Fruit fly (Drosophila melanogaster) whole organism, embryonic: ENCODE data around the gene Pgant2.

Experiments used
- CG11085 ChIP-seq: fragments of 200-800 bp; sonication (Bioruptor generic); IDR thresholded peaks from 2 replicates; pipeline ENCODE4 v1.3.6; 2022; ENCODE audit warnings: missing biosample characterization, missing genetic modification characterization
- CG11456 ChIP-seq: fragments of 200-800 bp; sonication (Bioruptor generic); IDR thresholded peaks from 3 replicates; pipeline ENCODE4 v1.3.6; 2022; ENCODE audit warnings: missing biosample characterization, missing genetic modification characterization
- CG12659 ChIP-seq: fragments of 200-800 bp; sonication (Bioruptor generic); optimal IDR thresholded peaks from 3 replicates; lab custom pipeline; 2017; ENCODE audit warnings: mild to moderate bottlenecking, missing biosample characterization, missing genetic modification reagents, missing genetic modification characterization
- CG1529 ChIP-seq: fragments of 200-800 bp; sonication (Bioruptor generic); optimal IDR thresholded peaks from 3 replicates; lab custom pipeline; 2018; ENCODE audit warnings: missing biosample characterization, missing genetic modification characterization
- CG16813 ChIP-seq: fragments of 200-800 bp; sonication (Bioruptor generic); IDR thresholded peaks from 3 replicates; pipeline ENCODE4 v1.3.6; 2022; ENCODE audit warnings: missing biosample characterization, missing genetic modification characterization; ENCODE audit not compliant: partially characterized antibody
- CG17328 ChIP-seq: fragments of 200-800 bp; sonication (Bioruptor generic); IDR thresholded peaks from 2 replicates; pipeline ENCODE4 v1.3.6; 2022; ENCODE audit warnings: missing biosample characterization, missing genetic modification characterization
- CG17385 ChIP-seq: fragments of 200-800 bp; sonication (Bioruptor generic); optimal IDR thresholded peaks from 3 replicates; lab custom pipeline; 2018; ENCODE audit warnings: missing biosample characterization, mild to moderate bottlenecking, missing genetic modification characterization
- CG17912 ChIP-seq: fragments of 200-800 bp; sonication (Bioruptor generic); optimal IDR thresholded peaks from 2 replicates; lab custom pipeline; 2018; ENCODE audit warnings: missing biosample characterization, mild to moderate bottlenecking, missing genetic modification characterization
- CG18599 ChIP-seq: fragments of 200-800 bp; sonication (Bioruptor generic); optimal IDR thresholded peaks from 3 replicates; lab custom pipeline; 2017; ENCODE audit warnings: missing biosample characterization, missing genetic modification characterization, mild to moderate bottlenecking, moderate library complexity, missing genetic modification reagents
- CG2120 ChIP-seq: fragments of 200-800 bp; sonication (Bioruptor generic); optimal IDR thresholded peaks from 3 replicates; lab custom pipeline; 2016; ENCODE audit warnings: missing biosample characterization, missing genetic modification characterization
- CG32772 ChIP-seq: fragments of 200-800 bp; sonication (Bioruptor generic); IDR thresholded peaks from 2 replicates; pipeline ENCODE4 v1.3.6; 2022; ENCODE audit warnings: missing biosample characterization, missing genetic modification characterization
- CG5953 ChIP-seq: fragments of 200-800 bp; sonication (Bioruptor generic); IDR thresholded peaks from 2 replicates; pipeline ENCODE4 v1.3.6; 2022; ENCODE audit warnings: missing biosample characterization, missing genetic modification characterization
- CG6791 ChIP-seq: fragments of 200-800 bp; sonication (Bioruptor generic); IDR thresholded peaks from 3 replicates; pipeline ENCODE4 v1.3.6; 2022; ENCODE audit warnings: missing biosample characterization, missing genetic modification characterization; ENCODE audit not compliant: partially characterized antibody
- CG8388 ChIP-seq: fragments of 200-800 bp; sonication (Bioruptor generic); optimal IDR thresholded peaks from 2 replicates; lab custom pipeline; 2019; ENCODE audit warnings: missing biosample characterization, mild to moderate bottlenecking, missing genetic modification characterization, moderate library complexity
- CrebB ChIP-seq: fragments of 200-800 bp; sonication (Bioruptor generic); optimal IDR thresholded peaks from 3 replicates; lab custom pipeline; 2018; ENCODE audit warnings: missing biosample characterization, mild to moderate bottlenecking, missing genetic modification characterization
- Doc3 ChIP-seq: fragments of 200-800 bp; sonication (Bioruptor generic); IDR thresholded peaks from 3 replicates; pipeline ENCODE4 v1.3.6; 2022; ENCODE audit warnings: missing biosample characterization, missing genetic modification characterization; ENCODE audit not compliant: partially characterized antibody
- H15 ChIP-seq: fragments of 200-800 bp; sonication (Bioruptor generic); IDR thresholded peaks from 3 replicates; pipeline ENCODE4 v1.3.6; 2022; ENCODE audit warnings: missing biosample characterization, missing genetic modification characterization
- Hr39 ChIP-seq: fragments of >200 bp; optimal IDR thresholded peaks from 2 replicates; lab custom pipeline; 2017
- Hr51 ChIP-seq, 2 experiments: fragments of 200-800 bp; sonication (Bioruptor generic); optimal IDR thresholded peaks; 2 replicates in 1 of 2; 3 replicates in 1 of 2; lab custom pipeline; 2016 to 2018; ENCODE audit warnings: missing biosample characterization in 2 of 2, missing genetic modification characterization in 2 of 2, mild to moderate bottlenecking in 1 of 2, moderate library complexity in 1 of 2
- MBD-R2 ChIP-seq: fragments of 200-800 bp; sonication (Bioruptor generic); IDR thresholded peaks from 2 replicates; pipeline ENCODE4 v1.3.6; 2022; ENCODE audit warnings: missing biosample characterization, missing genetic modification characterization
- Mrtf ChIP-seq: fragments of 200-800 bp; sonication (Bioruptor generic); IDR thresholded peaks from 3 replicates; pipeline ENCODE4 v1.3.6; 2022; ENCODE audit warnings: missing biosample characterization, missing genetic modification characterization
- Pdp1 ChIP-seq, 2 experiments: fragments of 200-800 bp; sonication (Bioruptor generic); optimal IDR thresholded peaks; 3 replicates each; lab custom pipeline; 2016; ENCODE audit warnings: missing biosample characterization in 2 of 2, missing genetic modification characterization in 2 of 2, mild to moderate bottlenecking in 1 of 2, moderate library complexity in 1 of 2
- Poxn ChIP-seq: fragments of 200-800 bp; sonication (Bioruptor generic); IDR thresholded peaks from 2 replicates; pipeline ENCODE4 v1.3.6; 2022; ENCODE audit warnings: missing biosample characterization, missing genetic modification characterization
- Six4 ChIP-seq: fragments of 200-800 bp; sonication (Bioruptor generic); optimal IDR thresholded peaks from 2 replicates; lab custom pipeline; 2016; ENCODE audit warnings: missing biosample characterization, missing genetic modification characterization
- Sox102F ChIP-seq: fragments of 200-800 bp; sonication (Bioruptor generic); optimal IDR thresholded peaks from 2 replicates; lab custom pipeline; 2018; ENCODE audit warnings: missing biosample characterization, mild to moderate bottlenecking, missing genetic modification characterization, moderate library complexity
- Taf1 ChIP-seq: fragments of 200-800 bp; sonication (Bioruptor generic); IDR thresholded peaks from 2 replicates; pipeline ENCODE4 v1.3.6; 2022; ENCODE audit warnings: missing biosample characterization, missing genetic modification characterization
- Usf ChIP-seq: fragments of 200-800 bp; sonication (Bioruptor generic); optimal IDR thresholded peaks from 2 replicates; lab custom pipeline; 2017; ENCODE audit warnings: missing genotype, missing biosample characterization, missing genetic modification characterization
- Xrp1 ChIP-seq: fragments of 200-800 bp; sonication (Bioruptor generic); IDR thresholded peaks from 2 replicates; pipeline ENCODE4 v1.3.6; 2022; ENCODE audit warnings: missing biosample characterization, missing genetic modification characterization
- ara ChIP-seq: fragments of 200-800 bp; sonication (Bioruptor generic); IDR thresholded peaks from 2 replicates; pipeline ENCODE4 v1.3.6; 2022; ENCODE audit warnings: missing biosample characterization, missing genetic modification characterization
- dpn ChIP-seq, 2 experiments: fragments of 200-800 bp; sonication (Bioruptor generic); optimal IDR thresholded peaks; 3 replicates each; lab custom pipeline; 2016; ENCODE audit warnings: missing biosample characterization in 2 of 2, missing genetic modification characterization in 2 of 2
- dysf ChIP-seq: fragments of 200-800 bp; sonication (Bioruptor generic); IDR thresholded peaks from 3 replicates; pipeline ENCODE4 v1.3.6; 2022; ENCODE audit warnings: missing biosample characterization, missing genetic modification characterization
- esg ChIP-seq: fragments of 200-800 bp; sonication (Bioruptor generic); conservative IDR thresholded peaks from 2 replicates; pipeline ENCODE4 v1.3.6; 2022; ENCODE audit warnings: missing biosample characterization, missing genetic modification characterization
- fd3F ChIP-seq: fragments of 200-800 bp; sonication (Bioruptor generic); optimal IDR thresholded peaks from 2 replicates; lab custom pipeline; 2018; ENCODE audit warnings: missing biosample characterization, mild to moderate bottlenecking, missing genetic modification characterization, moderate library complexity
- hb ChIP-seq: fragments of 200-800 bp; sonication (Bioruptor generic); IDR thresholded peaks from 3 replicates; pipeline ENCODE4 v1.3.6; 2022; ENCODE audit warnings: missing biosample characterization, missing genetic modification characterization; ENCODE audit not compliant: partially characterized antibody
- ind ChIP-seq: fragments of 200-800 bp; sonication (Bioruptor generic); optimal IDR thresholded peaks from 3 replicates; lab custom pipeline; 2016; ENCODE audit warnings: missing biosample characterization, missing genetic modification characterization
- lab ChIP-seq: fragments of 200-800 bp; sonication (Bioruptor generic); optimal IDR thresholded peaks from 3 replicates; lab custom pipeline; 2017; ENCODE audit warnings: missing biosample characterization, missing genetic modification characterization, mild to moderate bottlenecking, moderate library complexity, missing genetic modification reagents
- lov ChIP-seq, 2 experiments: fragments of 200-800 bp in 1 of 2; fragments of >200 bp in 1 of 2; sonication (Bioruptor generic) in 1 of 2; IDR thresholded peaks in 1 of 2; optimal IDR thresholded peaks in 1 of 2; 2 replicates in 1 of 2; 3 replicates in 1 of 2; pipeline versions ENCODE4 v1.3.6 to Lab custom; 2017 to 2022; ENCODE audit warnings: missing biosample characterization in 1 of 2, missing genetic modification characterization in 1 of 2
- luna ChIP-seq: fragments of 200-800 bp; sonication (Bioruptor generic); optimal IDR thresholded peaks from 2 replicates; lab custom pipeline; 2016; ENCODE audit warnings: missing biosample characterization, missing genetic modification characterization
- mirr ChIP-seq: fragments of 200-800 bp; sonication (Bioruptor generic); optimal IDR thresholded peaks from 3 replicates; lab custom pipeline; 2018; ENCODE audit warnings: missing biosample characterization, mild to moderate bottlenecking, missing genetic modification characterization
- nom ChIP-seq: fragments of 200-800 bp; sonication (Bioruptor generic); optimal IDR thresholded peaks from 2 replicates; lab custom pipeline; 2017; ENCODE audit warnings: missing biosample characterization, missing genetic modification characterization, mild to moderate bottlenecking, moderate library complexity, missing genetic modification reagents
- oc ChIP-seq: fragments of 200-800 bp; sonication (Bioruptor generic); optimal IDR thresholded peaks from 2 replicates; lab custom pipeline; 2018; ENCODE audit warnings: missing biosample characterization, mild to moderate bottlenecking, missing genetic modification characterization, moderate library complexity
- odd ChIP-seq: fragments of 200-800 bp; sonication (Bioruptor generic); optimal IDR thresholded peaks from 2 replicates; lab custom pipeline; 2017; ENCODE audit warnings: missing biosample characterization, mild to moderate bottlenecking, missing genetic modification characterization
- row ChIP-seq: fragments of 200-800 bp; sonication (Bioruptor generic); IDR thresholded peaks from 3 replicates; pipeline ENCODE4 v1.3.6; 2022; ENCODE audit warnings: missing biosample characterization, missing genetic modification characterization
- shn ChIP-seq: fragments of 200-800 bp; sonication (Bioruptor generic); optimal IDR thresholded peaks from 3 replicates; lab custom pipeline; 2016; ENCODE audit warnings: missing biosample characterization, missing genetic modification characterization
- sim ChIP-seq: fragments of 200-800 bp; sonication (Bioruptor generic); IDR thresholded peaks from 2 replicates; pipeline ENCODE4 v1.3.6; 2022; ENCODE audit warnings: missing biosample characterization, missing genetic modification characterization
- ssp ChIP-seq: fragments of 200-800 bp; sonication (Bioruptor generic); IDR thresholded peaks from 2 replicates; pipeline ENCODE4 v1.3.6; 2022; ENCODE audit warnings: missing biosample characterization, missing genetic modification characterization
- trem ChIP-seq: fragments of 200-800 bp; optimal IDR thresholded peaks from 3 replicates; lab custom pipeline; 2019; ENCODE audit warnings: missing biosample characterization, mild to moderate bottlenecking, missing genetic modification characterization, moderate library complexity
- tx ChIP-seq: fragments of 200-800 bp; sonication (Bioruptor generic); optimal IDR thresholded peaks from 2 replicates; lab custom pipeline; 2016; ENCODE audit warnings: missing biosample characterization, missing genetic modification characterization
- zen ChIP-seq: fragments of 200-800 bp; sonication (Bioruptor generic); optimal IDR thresholded peaks from 3 replicates; lab custom pipeline; 2018; ENCODE audit warnings: missing biosample characterization, mild to moderate bottlenecking, missing genetic modification characterization, moderate library complexity
- zen2 ChIP-seq: fragments of 200-800 bp; sonication (Bioruptor generic); IDR thresholded peaks from 3 replicates; pipeline ENCODE4 v1.3.6; 2022; ENCODE audit warnings: missing biosample characterization, missing genetic modification characterization; ENCODE audit not compliant: partially characterized antibody

The Pgant2 gene

dm6 chr2L:3376684-3377086 lies 49.8 kb downstream of the Pgant2 start, which contains the start of the genes CG9662 and Ptpa (continued):
- peak; percentile 57 for TF ChIP-seq fd3F (GFP tag; lab: Kevin White, UChicago)
- peak; percentile 84 for TF ChIP-seq CG11456 (GFP tag; lab: Robert Waterston, UW)
- TF ChIP-seq Sox102F (GFP tag; lab: Kevin White, UChicago): peak; percentile 78
- no peak for TF ChIP-seq CG5953 (GFP tag; lab: Robert Waterston, UW)
- TF ChIP-seq Hr39 (lab: Kevin White, UChicago): no peak
- TF ChIP-seq zen: peak; percentile 84
- peak; percentile 90 for TF ChIP-seq CG2120 (GFP tag; lab: Kevin White, UChicago)
- TF ChIP-seq Poxn (GFP tag; lab: Robert Waterston, UW): no peak
- TF ChIP-seq Hr51 (GFP tag; optimal IDR thresholded peaks at IDR 0.05; lab: Kevin White, UChicago): peak; percentile 66 to 80
- TF ChIP-seq Taf1: peak; percentile 70; the same call in 1 of the 2 replicates
- TF ChIP-seq dysf (GFP tag; lab: Robert Waterston, UW): peak; percentile 90
- TF ChIP-seq tx: peak; percentile 86
- no peak for TF ChIP-seq CG17912 (GFP tag; lab: Kevin White, UChicago)
- TF ChIP-seq ssp (GFP tag; lab: Robert Waterston, UW): peak; percentile 96
- TF ChIP-seq CG32772 (GFP tag; lab: Robert Waterston, UW): peak; percentile 76
- peak; percentile 77 for TF ChIP-seq Xrp1 (GFP tag; lab: Robert Waterston, UW)
- TF ChIP-seq lab: peak; percentile 69
- peak; percentile 63 for TF ChIP-seq CG18599
- TF ChIP-seq sim: no peak
- peak; percentile 58; the same call in 1 of the 3 replicates for TF ChIP-seq H15 (GFP tag; lab: Robert Waterston, UW)
- peak; percentile 97 for TF ChIP-seq CG16813
- peak; percentile 80 for TF ChIP-seq trem (tag; lab: Kevin White, UChicago)
- peak; percentile 86 for TF ChIP-seq shn (GFP tag; lab: Kevin White, UChicago)
- TF ChIP-seq CG6791 (GFP tag; lab: Robert Waterston, UW): peak; percentile 75; the same call in 2 of the 3 replicates
- no peak for TF ChIP-seq odd (GFP tag; lab: Kevin White, UChicago)
- TF ChIP-seq CG1529: no peak
- TF ChIP-seq CG11085 (GFP tag; lab: Robert Waterston, UW): peak; percentile 74
- peak; percentile 48 for TF ChIP-seq CG8388 (GFP tag; lab: Kevin White, UChicago)
- peak; percentile 79; the same call in 2 of the 3 replicates for TF ChIP-seq zen2 (GFP tag; lab: Robert Waterston, UW)
- TF ChIP-seq Six4 (GFP tag; lab: Kevin White, UChicago): peak; percentile 65
- no peak for TF ChIP-seq ara
- peak; percentile 89 to 90 for TF ChIP-seq Pdp1 (GFP tag; optimal IDR thresholded peaks at IDR 0.05; lab: Kevin White, UChicago)
- peak; percentile 78 for TF ChIP-seq Usf (GFP tag; lab: Kevin White, UChicago)
- TF ChIP-seq CrebB (tag; lab: Kevin White, UChicago): no peak
- peak; percentile 98 for TF ChIP-seq MBD-R2 (GFP tag; lab: Robert Waterston, UW)
- peak; percentile 85 for TF ChIP-seq esg (GFP tag; lab: Robert Waterston, UW)
- no peak for TF ChIP-seq lov (optimal IDR thresholded peaks at IDR 0.05; lab: Kevin White, UChicago)
- TF ChIP-seq lov (GFP tag; IDR thresholded peaks at IDR 0.05; lab: Robert Waterston, UW): 0 out of 3 replicates have a peak, but pooled peaks have one; percentile 43
- TF ChIP-seq dpn (GFP tag; optimal IDR thresholded peaks at IDR 0.05; lab: Kevin White, UChicago): peak; percentile 86
- TF ChIP-seq CG12659: peak; percentile 85
- no peak for TF ChIP-seq mirr (GFP tag; lab: Kevin White, UChicago)
- peak; percentile 88 for TF ChIP-seq hb (GFP tag; lab: Robert Waterston, UW)
- no peak for TF ChIP-seq nom (GFP tag; lab: Kevin White, UChicago)
- no peak for TF ChIP-seq oc (tag; lab: Kevin White, UChicago)
- TF ChIP-seq luna (GFP tag; lab: Kevin White, UChicago): peak; percentile 65
- peak; percentile 87 for TF ChIP-seq ind (GFP tag; lab: Kevin White, UChicago)
- TF ChIP-seq Mrtf (GFP tag; lab: Robert Waterston, UW): peak; percentile 72
- peak; percentile 94 for TF ChIP-seq Doc3 (GFP tag; lab: Robert Waterston, UW)
- TF ChIP-seq CG17328 (GFP tag; lab: Robert Waterston, UW): peak; percentile 66
- peak; percentile 98 for TF ChIP-seq row (GFP tag; lab: Robert Waterston, UW)
- TF ChIP-seq CG17385 (GFP tag; lab: Kevin White, UChicago): peak; percentile 91
